Worm (Caenorhabditis elegans): ENCODE measurements around the gene pqn-65.

The pqn-65 gene

DNA sequence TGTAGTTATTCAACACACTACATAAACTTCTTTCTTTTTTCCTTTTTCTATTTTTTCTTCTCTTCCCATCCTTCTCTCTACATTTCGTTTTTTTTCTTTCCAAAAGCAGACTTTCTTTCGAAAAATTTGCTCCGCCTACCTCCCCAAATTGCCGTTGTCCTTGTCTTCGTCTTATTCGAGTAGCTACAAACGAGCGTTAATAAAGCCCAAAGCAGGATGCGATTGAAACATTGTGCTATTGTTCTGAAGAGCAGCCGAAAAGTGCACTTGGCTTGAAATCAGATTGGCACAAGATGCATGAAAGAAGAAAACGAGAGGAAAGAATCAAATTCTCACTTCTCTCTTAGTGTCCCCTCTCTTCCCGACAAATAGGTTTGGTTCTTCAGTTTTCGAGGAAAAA is 44.6 kb downstream of the pqn-65 start:
- TF ChIP-seq unc-3 (GFP tag; conservative IDR thresholded peaks at IDR 0.05) (no peak), unc-3 (tag; optimal IDR thresholded peaks at IDR 0.05) (no peak), unc-42 (tag; optimal IDR thresholded peaks at IDR 0.05) (peak; percentile 61)

DNA sequence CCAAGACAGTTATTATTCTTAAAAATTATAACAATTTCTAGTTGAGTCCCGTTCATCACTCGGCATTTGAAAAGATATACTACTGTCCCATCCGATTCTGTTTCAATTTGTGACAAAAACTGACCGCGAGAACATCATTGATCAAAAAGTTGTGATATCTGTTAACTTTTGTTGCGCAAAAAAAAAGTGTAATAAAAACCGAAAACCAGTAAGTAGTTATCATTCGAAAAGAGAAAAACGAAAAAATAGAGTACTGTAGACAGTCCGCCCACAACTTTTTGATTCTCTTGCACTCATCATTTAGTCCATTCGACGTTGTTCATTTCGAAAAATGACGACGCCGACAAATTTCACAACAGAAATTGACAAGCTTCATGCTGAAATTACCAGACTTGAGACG is 48.3 kb downstream of the pqn-65 start, which contains the start of gene amt-1:
TSS of gene amt-1 (plus strand) at position 301 of the 400 bp plus-strand sequence.
- TF ChIP-seq rnt-1 (tag; optimal IDR thresholded peaks at IDR 0.05) (no peak), unc-86 (tag; optimal IDR thresholded peaks at IDR 0.05) (no peak), ceh-9 (tag; optimal IDR thresholded peaks at IDR 0.05) (no peak), pros-1 (tag; optimal IDR thresholded peaks at IDR 0.05) (no peak), fkh-10 (GFP tag; optimal IDR thresholded peaks at IDR 0.05) (no peak), eyg-1 (tag; optimal IDR thresholded peaks at IDR 0.05) (no peak), unc-55 (GFP tag; optimal IDR thresholded peaks at IDR 0.05) (no peak), F13H6.1 (tag; optimal IDR thresholded peaks at IDR 0.05) (no peak), sox-2 (GFP tag; IDR thresholded peaks at IDR 0.05) (no peak), elt-2 (tag; optimal IDR thresholded peaks at IDR 0.05) (no peak), nhr-232 (tag; optimal IDR thresholded peaks at IDR 0.05) (no peak), pag-3 (tag; optimal IDR thresholded peaks at IDR 0.05; ENCODE audit: borderline replicate concordance) (no peak), fax-1 (tag; optimal IDR thresholded peaks at IDR 0.05) (no peak), ceh-48 (tag; optimal IDR thresholded peaks at IDR 0.05) (no peak), gmeb-2 (tag; optimal IDR thresholded peaks at IDR 0.05) (no peak)

DNA sequence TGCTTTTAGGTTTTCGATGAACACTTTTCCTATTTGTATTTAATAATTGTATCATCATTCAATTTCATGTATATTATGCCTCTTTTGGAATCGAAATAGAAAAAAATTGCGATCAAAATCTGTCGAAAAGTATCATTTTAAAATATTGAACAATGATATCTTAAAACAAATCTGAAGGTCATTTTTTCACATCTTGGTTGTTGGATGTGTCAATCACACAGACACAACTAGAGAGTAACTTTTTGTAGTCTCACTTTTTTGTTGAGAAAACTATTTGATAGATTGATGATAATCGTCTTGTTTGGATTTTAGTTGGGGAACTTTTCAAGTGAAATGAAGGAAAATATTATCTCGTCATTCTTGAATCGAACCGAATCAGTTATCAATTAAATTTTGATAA is 50.2 kb downstream of the pqn-65 start:
- no peak for TF ChIP-seq ceh-14 (tag; optimal IDR thresholded peaks at IDR 0.05)
- no peak for TF ChIP-seq ceh-2 (tag; optimal IDR thresholded peaks at IDR 0.05)
- no peak for TF ChIP-seq pax-1 (tag; optimal IDR thresholded peaks at IDR 0.05)
- no peak for TF ChIP-seq che-1 (tag; optimal IDR thresholded peaks at IDR 0.05)
- TF ChIP-seq eyg-1 (tag; optimal IDR thresholded peaks at IDR 0.05) = no peak
- TF ChIP-seq ttx-3 (tag; optimal IDR thresholded peaks at IDR 0.05) = no peak
- no peak for TF ChIP-seq ceh-45 (GFP tag; IDR thresholded peaks at IDR 0.05)
- TF ChIP-seq ama-1 (optimal IDR thresholded peaks at IDR 0.05) = no peak
- TF ChIP-seq ceh-19 (GFP tag; optimal IDR thresholded peaks at IDR 0.05) = no peak
- no peak for TF ChIP-seq K09A11.1 (tag; optimal IDR thresholded peaks at IDR 0.05; ENCODE audit: insufficient read depth)
- no peak for TF ChIP-seq unc-3 (GFP tag; conservative IDR thresholded peaks at IDR 0.05)
- TF ChIP-seq unc-3 (tag; optimal IDR thresholded peaks at IDR 0.05) = no peak

DNA sequence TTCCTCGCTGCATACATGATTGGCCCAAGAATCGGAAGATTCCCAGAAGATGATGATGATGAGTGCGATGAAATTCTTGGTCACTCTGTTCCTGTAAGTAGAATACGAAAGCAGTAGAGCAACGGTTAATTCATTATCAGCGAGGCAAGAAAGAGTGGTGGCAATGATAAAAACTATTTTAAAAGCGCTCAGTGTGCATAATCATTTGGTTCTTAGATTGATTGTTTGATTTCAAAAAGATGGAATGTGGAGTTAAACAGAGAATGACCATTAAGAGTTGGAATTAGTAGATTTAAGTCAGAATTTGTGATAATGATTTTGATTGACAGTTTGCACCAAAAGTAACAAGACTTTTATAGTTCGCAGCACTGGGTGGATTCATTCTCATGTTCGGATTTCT is 52.3 kb downstream of the pqn-65 start:
- no peak for TF ChIP-seq K09A11.1 (tag; optimal IDR thresholded peaks at IDR 0.05; ENCODE audit: insufficient read depth)
- no peak for TF ChIP-seq zip-5 (tag; optimal IDR thresholded peaks at IDR 0.05)
- TF ChIP-seq nhr-232 (tag; optimal IDR thresholded peaks at IDR 0.05) = no peak
- no peak for TF ChIP-seq ceh-30 (tag; optimal IDR thresholded peaks at IDR 0.05)
- no peak for TF ChIP-seq lin-11 (tag; optimal IDR thresholded peaks at IDR 0.05)
- no peak for TF ChIP-seq C08G9.2 (tag; optimal IDR thresholded peaks at IDR 0.05)
- TF ChIP-seq ceh-18 (tag; optimal IDR thresholded peaks at IDR 0.05) = no peak
- TF ChIP-seq hlh-13 (GFP tag; optimal IDR thresholded peaks at IDR 0.05) = no peak
- TF ChIP-seq sox-4 (tag; optimal IDR thresholded peaks at IDR 0.05) = no peak
- TF ChIP-seq tbx-7 (tag; optimal IDR thresholded peaks at IDR 0.05) = no peak
- TF ChIP-seq ets-4 (tag; optimal IDR thresholded peaks at IDR 0.05) = no peak
- TF ChIP-seq ztf-16 (tag; optimal IDR thresholded peaks at IDR 0.05) = no peak
- no peak for TF ChIP-seq ama-1 (optimal IDR thresholded peaks at IDR 0.05)
- TF ChIP-seq npax-4 (tag; optimal IDR thresholded peaks at IDR 0.05) = no peak
- no peak for TF ChIP-seq pqm-1 (tag; optimal IDR thresholded peaks at IDR 0.05)
- TF ChIP-seq dve-1 (tag; optimal IDR thresholded peaks at IDR 0.05) = no peak
- TF ChIP-seq ceh-6 (GFP tag; optimal IDR thresholded peaks at IDR 0.05) = no peak
- TF ChIP-seq unc-86 (tag; optimal IDR thresholded peaks at IDR 0.05) = no peak
